Fruit fly (Drosophila melanogaster) whole organism, embryonic: ENCODE results near the gene CG13461.

Experiments used
- Adf1 ChIP-seq: fragments of 200-800 bp; sonication (Bioruptor generic); IDR thresholded peaks from 2 replicates; pipeline ENCODE4 v1.3.6; 2022; ENCODE audit warnings: missing biosample characterization, missing genetic modification characterization
- Atf-2 ChIP-seq: fragments of 200-800 bp; sonication (Bioruptor generic); optimal IDR thresholded peaks from 2 replicates; lab custom pipeline; 2016; ENCODE audit warnings: missing biosample characterization, missing genetic modification characterization
- CG10979 ChIP-seq: fragments of 200-800 bp; sonication (Bioruptor generic); optimal IDR thresholded peaks from 2 replicates; lab custom pipeline; 2018; ENCODE audit warnings: missing biosample characterization, mild to moderate bottlenecking, missing genetic modification characterization, moderate library complexity
- CG11093 ChIP-seq: fragments of 200-800 bp; sonication (Bioruptor generic); IDR thresholded peaks from 3 replicates; pipeline ENCODE4 v1.3.6; 2022; ENCODE audit warnings: missing biosample characterization, missing genetic modification characterization
- CG11398 ChIP-seq: fragments of 200-800 bp; sonication (Bioruptor generic); optimal IDR thresholded peaks from 2 replicates; lab custom pipeline; 2016; ENCODE audit warnings: missing biosample characterization, missing genetic modification characterization
- CG14965 ChIP-seq: fragments of 200-800 bp; sonication (Bioruptor generic); optimal IDR thresholded peaks from 2 replicates; lab custom pipeline; 2016; ENCODE audit warnings: missing biosample characterization, missing genetic modification characterization, borderline replicate concordance
- CG16779 ChIP-seq: fragments of 200-800 bp; sonication (Bioruptor generic); IDR thresholded peaks from 2 replicates; pipeline ENCODE4 v1.3.6; 2022; ENCODE audit warnings: missing biosample characterization, missing genetic modification characterization
- CG17361 ChIP-seq: fragments of 200-800 bp; sonication (Bioruptor generic); IDR thresholded peaks from 3 replicates; pipeline ENCODE4 v1.3.6; 2022; ENCODE audit warnings: missing biosample characterization, missing genetic modification characterization
- CG2199 ChIP-seq: fragments of 200-800 bp; sonication (Bioruptor generic); IDR thresholded peaks from 3 replicates; pipeline ENCODE4 v1.3.6; 2022; ENCODE audit warnings: missing biosample characterization, missing genetic modification characterization
- CG6254 ChIP-seq: fragments of 200-800 bp; sonication (Bioruptor generic); optimal IDR thresholded peaks from 3 replicates; lab custom pipeline; 2017; ENCODE audit warnings: mild to moderate bottlenecking, missing biosample characterization, missing genetic modification reagents, missing genetic modification characterization
- CG6654 ChIP-seq: fragments of 200-800 bp; sonication (Bioruptor generic); optimal IDR thresholded peaks from 2 replicates; lab custom pipeline; 2017; ENCODE audit warnings: missing biosample characterization, mild to moderate bottlenecking, missing genetic modification characterization
- CG6765 ChIP-seq: fragments of 200-800 bp; sonication (Bioruptor generic); optimal IDR thresholded peaks from 3 replicates; lab custom pipeline; 2017; ENCODE audit warnings: missing biosample characterization, mild to moderate bottlenecking, missing genetic modification characterization
- CG6813 ChIP-seq: fragments of 200-800 bp; sonication (Bioruptor generic); optimal IDR thresholded peaks from 2 replicates; lab custom pipeline; 2017; ENCODE audit warnings: missing biosample characterization, missing genetic modification characterization, mild to moderate bottlenecking, moderate library complexity, missing genetic modification reagents
- CG7556 ChIP-seq: fragments of 200-800 bp; sonication (Bioruptor generic); optimal IDR thresholded peaks from 2 replicates; lab custom pipeline; 2017; ENCODE audit warnings: missing biosample characterization, mild to moderate bottlenecking, missing genetic modification characterization
- CG7928 ChIP-seq: fragments of 200-800 bp; sonication (Bioruptor generic); optimal IDR thresholded peaks from 2 replicates; lab custom pipeline; 2017; ENCODE audit warnings: missing biosample characterization, mild to moderate bottlenecking, missing genetic modification characterization
- CG9437 ChIP-seq: fragments of 200-800 bp; sonication (Bioruptor generic); optimal IDR thresholded peaks from 2 replicates; lab custom pipeline; 2018; ENCODE audit warnings: missing biosample characterization, mild to moderate bottlenecking, missing genetic modification characterization
- CG9727 ChIP-seq: fragments of 200-800 bp; sonication (Bioruptor generic); optimal IDR thresholded peaks from 3 replicates; lab custom pipeline; 2017; ENCODE audit warnings: missing biosample characterization, mild to moderate bottlenecking, missing genetic modification characterization
- CoRest ChIP-seq: fragments of 200-800 bp; sonication (Bioruptor generic); optimal IDR thresholded peaks from 3 replicates; lab custom pipeline; 2018; ENCODE audit warnings: missing biosample characterization, mild to moderate bottlenecking, missing genetic modification characterization, moderate library complexity
- D ChIP-seq, 2 experiments: fragments of 200-800 bp in 1 of 2; fragments of >200 bp in 1 of 2; sonication (Bioruptor generic) in 1 of 2; optimal IDR thresholded peaks; 2 replicates in 1 of 2; 3 replicates in 1 of 2; lab custom pipeline; 2017; ENCODE audit warnings: mild to moderate bottlenecking in 1 of 2, missing biosample characterization in 1 of 2, missing genetic modification characterization in 1 of 2, missing genetic modification reagents in 1 of 2
- D19A ChIP-seq: fragments of 200-800 bp; optimal IDR thresholded peaks from 3 replicates; lab custom pipeline; 2019; ENCODE audit warnings: missing biosample characterization, mild to moderate bottlenecking, missing genetic modification characterization, moderate library complexity
- Dp ChIP-seq: fragments of 200-800 bp; sonication (Bioruptor generic); optimal IDR thresholded peaks from 2 replicates; lab custom pipeline; 2018; ENCODE audit warnings: missing biosample characterization, mild to moderate bottlenecking, missing genetic modification characterization, moderate library complexity
- Fer1 ChIP-seq: fragments of 200-800 bp; sonication (Bioruptor generic); optimal IDR thresholded peaks from 2 replicates; lab custom pipeline; 2017; ENCODE audit warnings: missing biosample characterization, mild to moderate bottlenecking, missing genetic modification characterization
- Hmr ChIP-seq: fragments of 200-800 bp; sonication (Bioruptor generic); optimal IDR thresholded peaks from 3 replicates; lab custom pipeline; 2017; ENCODE audit warnings: mild to moderate bottlenecking, missing biosample characterization, missing genetic modification reagents, missing genetic modification characterization
- Med ChIP-seq: fragments of 200-800 bp; sonication (Bioruptor generic); peaks from one replicate; lab custom pipeline; 2016; ENCODE audit warnings: missing biosample characterization, missing genetic modification characterization, mild to moderate bottlenecking, inconsistent platforms, moderate library complexity
- Meics ChIP-seq: fragments of 200-800 bp; sonication (Bioruptor generic); optimal IDR thresholded peaks from 2 replicates; lab custom pipeline; 2017; ENCODE audit warnings: missing biosample characterization, mild to moderate bottlenecking, missing genetic modification characterization
- Mrtf ChIP-seq: fragments of 200-800 bp; sonication (Bioruptor generic); IDR thresholded peaks from 3 replicates; pipeline ENCODE4 v1.3.6; 2022; ENCODE audit warnings: missing biosample characterization, missing genetic modification characterization
- NK7.1 ChIP-seq: fragments of 200-800 bp; sonication (Bioruptor generic); optimal IDR thresholded peaks from 3 replicates; lab custom pipeline; 2016; ENCODE audit warnings: missing biosample characterization, missing genetic modification characterization
- Neu2 ChIP-seq: fragments of 200-800 bp; sonication (Bioruptor generic); optimal IDR thresholded peaks from 3 replicates; lab custom pipeline; 2016; ENCODE audit warnings: missing biosample characterization, missing genetic modification characterization, borderline replicate concordance
- cas ChIP-seq: fragments of 200-800 bp; sonication (Bioruptor generic); IDR thresholded peaks from 2 replicates; pipeline ENCODE4 v1.3.6; 2022; ENCODE audit warnings: missing biosample characterization, missing genetic modification characterization
- crc ChIP-seq: fragments of 200-800 bp; sonication (Bioruptor generic); optimal IDR thresholded peaks from 2 replicates; lab custom pipeline; 2016; ENCODE audit warnings: missing biosample characterization, missing genetic modification characterization
- cwo ChIP-seq: fragments of 200-800 bp; sonication (Bioruptor generic); optimal IDR thresholded peaks from 3 replicates; lab custom pipeline; 2017; ENCODE audit warnings: missing biosample characterization, missing genetic modification characterization, mild to moderate bottlenecking, moderate library complexity, missing genetic modification reagents
- emc ChIP-seq: fragments of 200-800 bp; sonication (Bioruptor generic); optimal IDR thresholded peaks from 2 replicates; lab custom pipeline; 2016; ENCODE audit warnings: missing biosample characterization, missing genetic modification characterization
- fru ChIP-seq: fragments of >200 bp; optimal IDR thresholded peaks from 2 replicates; lab custom pipeline; 2017
- gem ChIP-seq: fragments of 200-800 bp; sonication (Bioruptor generic); optimal IDR thresholded peaks from 2 replicates; lab custom pipeline; 2019; ENCODE audit warnings: missing biosample characterization, mild to moderate bottlenecking, missing genetic modification characterization, moderate library complexity
- hbn ChIP-seq: fragments of 200-800 bp; sonication (Bioruptor generic); IDR thresholded peaks from 2 replicates; pipeline ENCODE4 v1.3.6; 2022; ENCODE audit warnings: missing biosample characterization, missing genetic modification characterization; ENCODE audit not compliant: partially characterized antibody
- ind ChIP-seq: fragments of 200-800 bp; sonication (Bioruptor generic); optimal IDR thresholded peaks from 3 replicates; lab custom pipeline; 2016; ENCODE audit warnings: missing biosample characterization, missing genetic modification characterization
- insv ChIP-seq, 2 experiments: fragments of 200-800 bp; sonication (Bioruptor generic); optimal IDR thresholded peaks; 3 replicates each; lab custom pipeline; 2016 to 2018; ENCODE audit warnings: missing biosample characterization in 2 of 2, missing genetic modification characterization in 2 of 2
- jing ChIP-seq: fragments of 200-800 bp; sonication (Bioruptor generic); optimal IDR thresholded peaks from 2 replicates; lab custom pipeline; 2018; ENCODE audit warnings: missing biosample characterization, mild to moderate bottlenecking, missing genetic modification characterization
- lab ChIP-seq: fragments of 200-800 bp; sonication (Bioruptor generic); optimal IDR thresholded peaks from 3 replicates; lab custom pipeline; 2017; ENCODE audit warnings: missing biosample characterization, missing genetic modification characterization, mild to moderate bottlenecking, moderate library complexity, missing genetic modification reagents
- nom ChIP-seq: fragments of 200-800 bp; sonication (Bioruptor generic); optimal IDR thresholded peaks from 2 replicates; lab custom pipeline; 2017; ENCODE audit warnings: missing biosample characterization, missing genetic modification characterization, mild to moderate bottlenecking, moderate library complexity, missing genetic modification reagents
- pho ChIP-seq: fragments of 200-800 bp; sonication (Bioruptor generic); optimal IDR thresholded peaks from 2 replicates; lab custom pipeline; 2016; ENCODE audit warnings: missing biosample characterization, missing genetic modification characterization
- ranshi ChIP-seq: fragments of 200-800 bp; sonication (Bioruptor generic); IDR thresholded peaks from 2 replicates; pipeline ENCODE4 v1.3.6; 2022; ENCODE audit warnings: missing biosample characterization, missing genetic modification characterization
- salm ChIP-seq: fragments of 200-800 bp; sonication (Bioruptor generic); optimal IDR thresholded peaks from 2 replicates; lab custom pipeline; 2018; ENCODE audit warnings: missing biosample characterization, mild to moderate bottlenecking, missing genetic modification characterization
- sens ChIP-seq: fragments of 200-800 bp; sonication (Bioruptor generic); peaks from one replicate; lab custom pipeline; 2016; ENCODE audit warnings: missing biosample characterization, missing genetic modification characterization
- sug ChIP-seq: fragments of 200-800 bp; optimal IDR thresholded peaks from 2 replicates; lab custom pipeline; 2019; ENCODE audit warnings: missing biosample characterization, mild to moderate bottlenecking, missing genetic modification characterization, moderate library complexity
- tll ChIP-seq, 2 experiments: fragments of 200-800 bp in 1 of 2; fragments of >200 bp in 1 of 2; sonication (Bioruptor generic) in 1 of 2; optimal IDR thresholded peaks; 2 replicates each; lab custom pipeline; 2017 to 2019; ENCODE audit warnings: missing biosample characterization in 2 of 2, missing genetic modification characterization in 2 of 2, mild to moderate bottlenecking in 1 of 2, moderate library complexity in 1 of 2
- ttk ChIP-seq: fragments of 200-800 bp; sonication (Bioruptor generic); IDR thresholded peaks from 2 replicates; pipeline ENCODE4 v2.1.2; 2022; ENCODE audit warnings: missing biosample characterization, missing genetic modification characterization
- twi ChIP-seq: fragments of 200-800 bp; optimal IDR thresholded peaks from 2 replicates; lab custom pipeline; 2019; ENCODE audit warnings: missing biosample characterization, mild to moderate bottlenecking, missing genetic modification characterization, moderate library complexity
- vfl ChIP-seq: fragments of 200-800 bp; sonication (Bioruptor generic); optimal IDR thresholded peaks from 2 replicates; lab custom pipeline; 2016; ENCODE audit warnings: missing biosample characterization, missing genetic modification characterization
- wek ChIP-seq: fragments of 200-800 bp; sonication (Bioruptor generic); optimal IDR thresholded peaks from 3 replicates; lab custom pipeline; 2018; ENCODE audit warnings: missing biosample characterization, mild to moderate bottlenecking, missing genetic modification characterization, moderate library complexity
- zen ChIP-seq: fragments of 200-800 bp; sonication (Bioruptor generic); optimal IDR thresholded peaks from 3 replicates; lab custom pipeline; 2018; ENCODE audit warnings: missing biosample characterization, mild to moderate bottlenecking, missing genetic modification characterization, moderate library complexity

CG13461 gene

dm6 chr3L:15039510-15039909 lies 12.8 kb downstream of the CG13461 start:
- no peak for TF ChIP-seq fru (lab: Kevin White, UChicago)
- no peak for TF ChIP-seq CG14965 (GFP tag; lab: Kevin White, UChicago)
- peak; percentile 97 for TF ChIP-seq zen (tag; lab: Kevin White, UChicago)
- TF ChIP-seq nom: no peak
- no peak for TF ChIP-seq jing (GFP tag; lab: Kevin White, UChicago)
- TF ChIP-seq ttk (GFP tag; lab: Robert Waterston, UW): no peak
- TF ChIP-seq twi (tag; lab: Kevin White, UChicago): peak; percentile 71
- TF ChIP-seq salm (tag; lab: Kevin White, UChicago): no peak
- no peak for TF ChIP-seq Atf-2 (GFP tag; lab: Kevin White, UChicago)
- peak in 1 of 2 experiments; percentile 18 for TF ChIP-seq tll (GFP tag; optimal IDR thresholded peaks at IDR 0.05; lab: Kevin White, UChicago)
- TF ChIP-seq vfl (GFP tag; lab: Kevin White, UChicago): no peak
- no peak for TF ChIP-seq Med (GFP tag; lab: Kevin White, UChicago)
- no peak for TF ChIP-seq CoRest (tag; lab: Kevin White, UChicago)
- no peak for TF ChIP-seq sug (tag; lab: Kevin White, UChicago)
- TF ChIP-seq CG7928: no peak
- peak in 1 of 2 experiments; percentile 24 for TF ChIP-seq insv (GFP tag; optimal IDR thresholded peaks at IDR 0.05; lab: Kevin White, UChicago)
- no peak for TF ChIP-seq CG2199
- TF ChIP-seq cas: no peak
- no peak for TF ChIP-seq crc (GFP tag; lab: Kevin White, UChicago)
- TF ChIP-seq CG16779 (GFP tag; lab: Robert Waterston, UW): no peak
- TF ChIP-seq CG9437 (GFP tag; lab: Kevin White, UChicago): no peak
- TF ChIP-seq hbn (GFP tag; lab: Robert Waterston, UW): no peak
- no peak for TF ChIP-seq CG6813 (GFP tag; lab: Kevin White, UChicago)
- no peak for TF ChIP-seq CG11398 (GFP tag; lab: Kevin White, UChicago)
- TF ChIP-seq emc: no peak
- no peak for TF ChIP-seq CG17361 (GFP tag; lab: Robert Waterston, UW)
- TF ChIP-seq, all 482 proteins: peak for 4

- TF ChIP-seq CG6254 (GFP tag; lab: Kevin White, UChicago) (no peak), cwo (GFP tag; lab: Kevin White, UChicago) (peak; percentile 22), ranshi (GFP tag; lab: Robert Waterston, UW) (no peak), sens (GFP tag; lab: Kevin White, UChicago) (peak; percentile 45), CG6765 (no peak), Dp (GFP tag; lab: Kevin White, UChicago) (no peak), pho (peak; percentile 7), D (optimal IDR thresholded peaks at IDR 0.05; lab: Kevin White, UChicago) (no peak), D (GFP tag; optimal IDR thresholded peaks at IDR 0.05; lab: Kevin White, UChicago) (no peak), CG7556 (GFP tag; lab: Kevin White, UChicago) (peak; percentile 40), NK7.1 (GFP tag; lab: Kevin White, UChicago) (no peak), lab (GFP tag; lab: Kevin White, UChicago) (peak; percentile 5), ind (GFP tag; lab: Kevin White, UChicago) (peak; percentile 9), Hmr (GFP tag; lab: Kevin White, UChicago) (peak; percentile 45), Adf1 (GFP tag; lab: Robert Waterston, UW) (no peak), Meics (peak; percentile 39), Mrtf (no peak), Neu2 (GFP tag; lab: Kevin White, UChicago) (no peak), wek (no peak), D19A (peak; percentile 89), CG9727 (GFP tag; lab: Kevin White, UChicago) (peak; percentile 7), gem (tag; lab: Kevin White, UChicago) (peak; percentile 31), Fer1 (GFP tag; lab: Kevin White, UChicago) (peak; percentile 3), CG11093 (GFP tag; lab: Robert Waterston, UW) (no peak), CG6654 (no peak), CG10979 (tag; lab: Kevin White, UChicago) (no peak)
Observed at dm6 chr3L:15035585-15035984, 16.7 kb downstream of the CG13461 start.
